Fruit fly (Drosophila melanogaster): ENCODE measurements around the gene Dpm3.
A peak's percentile ranks its signal among the peaks of the same experiment; 100 is the strongest.

Dpm3 gene

DNA sequence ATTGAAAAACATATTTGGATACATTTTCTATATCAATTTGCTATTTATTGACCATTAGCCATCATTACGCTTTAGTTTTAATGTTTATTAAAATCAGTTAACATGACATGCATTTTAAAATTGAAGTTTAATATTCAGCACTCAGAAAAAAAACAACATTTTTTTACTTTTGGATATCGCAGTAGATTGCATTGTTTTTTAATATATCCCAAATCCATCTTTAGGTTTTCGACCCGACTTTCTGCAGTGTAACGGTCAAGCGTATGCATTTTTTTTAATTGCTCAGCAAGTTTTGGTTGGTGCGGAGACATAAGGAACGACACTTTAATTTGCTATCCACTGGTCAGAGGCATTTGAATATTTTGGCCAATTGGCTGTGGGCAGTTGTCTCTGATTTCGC lies 9.9 kb upstream of the Dpm3 start (continued):
- TF ChIP-seq dsx (GFP tag; optimal IDR thresholded peaks at IDR 0.05; ENCODE audit: poor library complexity, severe bottlenecking) (no peak), Lpt (GFP tag; optimal IDR thresholded peaks at IDR 0.05) (peak; percentile 5), pdm3 (GFP tag; optimal IDR thresholded peaks at IDR 0.05) (peak; percentile 7), ss (GFP tag; optimal IDR thresholded peaks at IDR 0.05) (no peak), eg (GFP tag; IDR thresholded peaks at IDR 0.05) (peak; percentile 51; the same call in 2 of the 3 replicates), Met (GFP tag; optimal IDR thresholded peaks at IDR 0.05) (no peak), CG11294 (GFP tag; IDR thresholded peaks at IDR 0.05) (no peak), CG9139 (GFP tag; optimal IDR thresholded peaks at IDR 0.05) (no peak), CG34406 (GFP tag; optimal IDR thresholded peaks at IDR 0.05) (no peak), CG6808 (GFP tag; optimal IDR thresholded peaks at IDR 0.05) (no peak), Hr38 (GFP tag; optimal IDR thresholded peaks at IDR 0.05) (no peak), CG16779 (tag; optimal IDR thresholded peaks at IDR 0.05) (no peak), Eip93F (GFP tag; optimal IDR thresholded peaks at IDR 0.05) (no peak), Ets96B (tag; optimal IDR thresholded peaks at IDR 0.05) (no peak), OdsH (GFP tag; optimal IDR thresholded peaks at IDR 0.05) (no peak), fkh (GFP tag; optimal IDR thresholded peaks at IDR 0.05) (no peak)

DNA sequence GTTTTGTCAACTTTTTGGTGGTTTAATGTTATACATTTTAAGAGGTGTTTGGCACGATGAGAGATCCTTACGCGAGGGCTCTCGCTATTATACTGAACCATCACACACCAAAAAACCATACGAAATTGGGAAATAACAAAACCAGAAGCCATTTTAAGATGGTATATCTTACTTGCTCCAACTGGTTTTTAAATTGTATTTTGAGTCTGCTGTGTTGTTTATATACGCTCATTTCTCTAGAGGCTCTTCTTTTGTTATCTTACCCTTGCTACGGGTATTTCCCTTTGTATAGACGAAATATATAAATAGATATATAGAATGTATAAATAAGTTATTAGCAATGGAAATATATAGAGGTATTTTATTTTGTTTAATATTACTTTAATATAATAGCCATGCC lies 4.0 kb upstream of the Dpm3 start, which contains the start of gene yellow-e2:
Gene yellow-e2, minus strand, starts transcription at position 101 of the 400 bp plus-strand sequence.
- no peak for TF ChIP-seq CG16779 (tag; optimal IDR thresholded peaks at IDR 0.05)
- peak; percentile 23 for TF ChIP-seq dsx (GFP tag; optimal IDR thresholded peaks at IDR 0.05; ENCODE audit: poor library complexity, severe bottlenecking)
- peak; percentile 55 for TF ChIP-seq svp (GFP tag)
- TF ChIP-seq Eip78C (GFP tag): peak; percentile 1

DNA sequence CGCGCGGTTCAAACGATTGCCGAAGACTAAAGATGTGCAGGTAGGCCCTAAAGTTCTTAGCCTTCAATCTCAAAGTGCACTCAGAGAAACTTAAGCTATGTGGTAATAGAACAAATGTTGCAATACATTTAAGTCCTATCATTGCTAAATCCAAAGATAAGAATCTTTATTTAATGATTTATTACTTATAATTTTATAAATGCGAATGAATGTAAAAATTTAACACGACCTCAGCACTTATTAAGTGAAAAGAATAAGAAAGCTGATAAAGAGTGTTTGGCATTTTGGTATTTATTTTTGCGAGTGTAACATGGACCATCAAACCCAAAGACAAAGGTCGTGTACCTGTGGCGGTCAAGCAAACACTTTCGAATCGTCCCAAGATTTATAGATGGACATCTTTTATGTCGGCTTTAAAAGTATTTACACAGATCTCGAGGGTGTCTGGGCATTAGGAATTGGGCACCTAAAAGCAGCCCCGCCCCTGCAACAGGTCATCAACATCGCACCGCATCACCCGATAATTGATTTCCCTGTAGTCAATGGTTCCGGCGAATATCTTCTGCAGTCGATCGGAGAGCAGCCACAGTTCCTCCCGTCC lies 2.1 kb upstream of the Dpm3 start, which contains the start of gene yellow-e3:
Gene yellow-e3, minus strand, starts transcription at position 30 of the 601 bp plus-strand sequence.
- TF ChIP-seq pdm3 (GFP tag; optimal IDR thresholded peaks at IDR 0.05) (no peak), CG3032 (tag; optimal IDR thresholded peaks at IDR 0.05) (no peak), OdsH (GFP tag; optimal IDR thresholded peaks at IDR 0.05) (no peak), Hr4 (GFP tag; optimal IDR thresholded peaks at IDR 0.05) (no peak), Sox14 (GFP tag; optimal IDR thresholded peaks at IDR 0.05) (no peak), CG31627 (GFP tag; optimal IDR thresholded peaks at IDR 0.05) (no peak), dsx (GFP tag; optimal IDR thresholded peaks at IDR 0.05; ENCODE audit: poor library complexity, severe bottlenecking) (no peak), CG1621 (tag; optimal IDR thresholded peaks at IDR 0.05) (no peak), Sox102F (GFP tag; optimal IDR thresholded peaks at IDR 0.05) (no peak), CG10669 (GFP tag; optimal IDR thresholded peaks at IDR 0.05) (no peak), CG6276 (GFP tag; optimal IDR thresholded peaks at IDR 0.05) (no peak), CG4318 (GFP tag; optimal IDR thresholded peaks at IDR 0.05) (no peak), eg (GFP tag; IDR thresholded peaks at IDR 0.05) (no peak), fd59A (GFP tag; optimal IDR thresholded peaks at IDR 0.05) (no peak), Hr38 (GFP tag; optimal IDR thresholded peaks at IDR 0.05) (no peak), CG11902 (GFP tag; optimal IDR thresholded peaks at IDR 0.05) (no peak), CG9139 (GFP tag; optimal IDR thresholded peaks at IDR 0.05) (no peak), CG7368 (GFP tag; optimal IDR thresholded peaks at IDR 0.05) (no peak)

DNA sequence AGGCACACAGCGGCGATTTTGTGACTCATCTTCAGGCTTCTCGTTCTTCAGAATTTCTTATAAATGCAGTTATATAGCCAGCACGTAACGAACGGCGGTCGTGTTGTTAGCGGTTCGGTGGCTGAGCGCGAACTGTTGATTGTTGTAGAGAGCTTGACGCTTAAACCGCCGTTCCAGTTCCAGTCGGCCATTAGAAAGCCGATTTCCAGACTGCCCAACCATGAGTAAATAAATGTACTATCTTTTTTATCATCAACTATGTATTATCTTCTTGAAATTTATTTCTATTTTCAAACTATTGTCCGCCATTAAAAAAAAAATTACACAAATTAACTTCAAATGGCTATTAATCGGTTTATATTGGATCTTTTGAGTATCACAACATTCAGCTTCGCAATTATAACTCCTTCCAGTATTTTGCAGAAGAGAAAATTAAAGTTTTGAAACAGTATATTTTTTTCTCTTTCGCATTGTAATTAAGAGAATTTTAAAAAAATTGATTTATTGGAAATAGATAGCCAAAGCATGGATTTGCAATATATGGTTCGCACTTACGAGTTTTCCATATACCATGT lies 1.0 kb downstream of the Dpm3 start, which contains the start of gene GILT1:
Gene GILT1, minus strand, starts transcription at position 141 of the 575 bp plus-strand sequence.
- TF ChIP-seq CG31627 (GFP tag; optimal IDR thresholded peaks at IDR 0.05): no peak
- no peak for TF ChIP-seq Hr39 (GFP tag; optimal IDR thresholded peaks at IDR 0.05)
- peak; percentile 27 for TF ChIP-seq Hr4 (GFP tag; optimal IDR thresholded peaks at IDR 0.05)
- TF ChIP-seq Smox (GFP tag; optimal IDR thresholded peaks at IDR 0.05): peak; percentile 30
- no peak for TF ChIP-seq CG11902 (GFP tag; optimal IDR thresholded peaks at IDR 0.05)
- TF ChIP-seq dsx (GFP tag; optimal IDR thresholded peaks at IDR 0.05; ENCODE audit: poor library complexity, severe bottlenecking): no peak
- TF ChIP-seq topi (GFP tag; optimal IDR thresholded peaks at IDR 0.05): no peak
- TF ChIP-seq pdm3 (GFP tag; optimal IDR thresholded peaks at IDR 0.05): no peak
- peak; percentile 24 for TF ChIP-seq CG3919 (GFP tag; optimal IDR thresholded peaks at IDR 0.05)
- TF ChIP-seq eg (GFP tag; IDR thresholded peaks at IDR 0.05): peak; percentile 38; the same call in 2 of the 3 replicates
- TF ChIP-seq spab (GFP tag; optimal IDR thresholded peaks at IDR 0.05): no peak
- TF ChIP-seq fkh (GFP tag; optimal IDR thresholded peaks at IDR 0.05): peak; percentile 11
- peak; percentile 20 for TF ChIP-seq esn (GFP tag; optimal IDR thresholded peaks at IDR 0.05)
- TF ChIP-seq Hr38 (GFP tag; optimal IDR thresholded peaks at IDR 0.05): no peak
- peak; percentile 44 for TF ChIP-seq CG6854 (GFP tag; optimal IDR thresholded peaks at IDR 0.05)
- TF ChIP-seq OdsH (GFP tag; optimal IDR thresholded peaks at IDR 0.05): no peak
- TF ChIP-seq CG8632 (GFP tag; optimal IDR thresholded peaks at IDR 0.05): no peak
- TF ChIP-seq Gug (GFP tag; IDR thresholded peaks at IDR 0.05): no peak
- no peak for TF ChIP-seq Sox102F (GFP tag; optimal IDR thresholded peaks at IDR 0.05)
- TF ChIP-seq vri (GFP tag; optimal IDR thresholded peaks at IDR 0.05): peak; percentile 36
- no peak for TF ChIP-seq CG8119 (GFP tag; IDR thresholded peaks at IDR 0.05)
- TF ChIP-seq Eip93F (GFP tag; optimal IDR thresholded peaks at IDR 0.05): no peak
- no peak for TF ChIP-seq CG16779 (tag; optimal IDR thresholded peaks at IDR 0.05)
- no peak for TF ChIP-seq CG7368 (GFP tag; optimal IDR thresholded peaks at IDR 0.05)
- 0 out of 2 replicates have a peak, but pooled peaks have one; percentile 7 for TF ChIP-seq CG15336 (GFP tag; IDR thresholded peaks at IDR 0.05)
